Worm (Caenorhabditis elegans) whole organism, L4 larva: ENCODE data around the gene col-101.

Experiments
- daf-19 ChIP-seq: fragments of 200-800 bp; sonication (Bioruptor generic); conservative IDR thresholded peaks from 2 replicates; pipeline ENCODE4 v1.3.6; 2022; ENCODE audit warnings: missing genetic modification characterization, missing compliant biosample characterization
- fkh-10 ChIP-seq: fragments of 150-350 bp; optimal IDR thresholded peaks from 2 replicates; lab custom pipeline; 2014; ENCODE audit warnings: missing biosample characterization, missing genetic modification reagents, missing genetic modification characterization
- nhr-237 ChIP-seq: sonication (generic microtip); optimal IDR thresholded peaks from 2 replicates; lab custom pipeline; 2017; ENCODE audit warnings: missing biosample characterization, missing genetic modification characterization
- nhr-77 ChIP-seq: fragments of 150-350 bp; optimal IDR thresholded peaks from 2 replicates; lab custom pipeline; 2014; ENCODE audit warnings: missing biosample characterization, missing genetic modification characterization
- unc-62 ChIP-seq, 3 experiments: fragments of 150-350 bp in 1 of 3; sonication (generic microtip); optimal IDR thresholded peaks in 2 of 3; peaks in 1 of 3; 1 replicate in 1 of 3; 2 replicates in 2 of 3; lab custom pipeline; 2014 to 2017; ENCODE audit warnings: missing biosample characterization in 3 of 3, missing genetic modification characterization in 3 of 3, missing genetic modification reagents in 3 of 3, missing genotype in 1 of 3

- no peak for TF ChIP-seq fkh-10
- no peak for TF ChIP-seq unc-62 (GFP tag; optimal IDR thresholded peaks at IDR 0.05 in 1 of 2; lab: Kevin White, UChicago)
- TF ChIP-seq unc-62 (tag; optimal IDR thresholded peaks at IDR 0.05; lab: Kevin White, UChicago), result no peak
- no peak for TF ChIP-seq nhr-237 (tag; lab: Kevin White, UChicago)
- no peak for TF ChIP-seq daf-19 (GFP tag; lab: Robert Waterston, UW)
- no peak for TF ChIP-seq nhr-77
Measured at ce11 chrIV:319654-320053, 7.2 kb downstream of the col-101 start.
